Fruit fly (Drosophila melanogaster): ENCODE data around the gene CG13962.
A peak's percentile ranks its signal among the peaks of the same experiment; 100 is the strongest.

CG13962 gene

dm6 chr2L:19800703-19801102 lies 13.6 kb downstream of the CG13962 start:
- TF ChIP-seq Abd-B (GFP tag; optimal IDR thresholded peaks at IDR 0.05) (no peak), woc (GFP tag; optimal IDR thresholded peaks at IDR 0.05) (no peak), OdsH (GFP tag; optimal IDR thresholded peaks at IDR 0.05) (no peak), Rel (GFP tag; optimal IDR thresholded peaks at IDR 0.05) (no peak), Rel (tag; optimal IDR thresholded peaks at IDR 0.05) (no peak), GATAd (GFP tag; optimal IDR thresholded peaks at IDR 0.05) (no peak), Hr78 (GFP tag; optimal IDR thresholded peaks at IDR 0.05) (no peak), sv (GFP tag; optimal IDR thresholded peaks at IDR 0.05) (no peak), ey (GFP tag; optimal IDR thresholded peaks at IDR 0.05) (no peak), Mio (GFP tag; optimal IDR thresholded peaks at IDR 0.05) (no peak), foxo (GFP tag; optimal IDR thresholded peaks at IDR 0.05) (no peak), sage (GFP tag; optimal IDR thresholded peaks at IDR 0.05) (no peak), Vsx2 (GFP tag; optimal IDR thresholded peaks at IDR 0.05; ENCODE audit: partially characterized antibody) (no peak), dmrt93B (GFP tag; optimal IDR thresholded peaks at IDR 0.05) (no peak), Jra (GFP tag; optimal IDR thresholded peaks at IDR 0.05) (no peak)

- TF ChIP-seq Sp1 (GFP tag; optimal IDR thresholded peaks at IDR 0.05) (peak; percentile 5), foxo (GFP tag; optimal IDR thresholded peaks at IDR 0.05) (peak in 1 of 2 experiments; percentile 28), fru (GFP tag; optimal IDR thresholded peaks at IDR 0.05) (peak; percentile 21), Hr78 (GFP tag; optimal IDR thresholded peaks at IDR 0.05) (no peak), woc (GFP tag; optimal IDR thresholded peaks at IDR 0.05) (peak; percentile 22), HLH106 (tag; optimal IDR thresholded peaks at IDR 0.05) (peak; percentile 38), OdsH (GFP tag; optimal IDR thresholded peaks at IDR 0.05) (peak; percentile 23), psq (GFP tag; optimal IDR thresholded peaks at IDR 0.05) (no peak), h (GFP tag; optimal IDR thresholded peaks at IDR 0.05) (peak; percentile 23)
Observed at dm6 chr2L:19799940-19800339, 14.4 kb downstream of the CG13962 start.

DNA sequence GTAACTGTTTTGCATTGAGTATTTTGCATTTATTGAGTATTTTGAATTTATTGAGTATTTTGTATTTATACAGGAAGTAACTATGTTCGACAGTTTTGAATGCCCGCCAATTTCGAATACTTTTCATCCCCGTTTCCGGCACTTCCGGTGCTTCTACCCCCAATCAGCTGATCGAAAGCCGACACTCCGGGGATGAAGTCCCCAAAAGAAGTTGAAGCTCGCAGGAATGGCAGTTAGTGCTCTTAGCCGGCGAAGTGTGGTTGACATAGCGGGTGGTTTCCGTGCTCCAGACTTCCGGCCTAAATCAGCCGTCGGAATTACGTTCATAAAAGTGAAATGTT lies 18.3 kb downstream of the CG13962 start, which contains the start of gene sick:
Gene sick (plus strand): TSS at position 255 of the 341 bp plus-strand sequence.
- TF ChIP-seq Jra (GFP tag; optimal IDR thresholded peaks at IDR 0.05) (no peak), Sp1 (GFP tag; optimal IDR thresholded peaks at IDR 0.05) (no peak), usp (GFP tag; optimal IDR thresholded peaks at IDR 0.05) (no peak), Mio (GFP tag; optimal IDR thresholded peaks at IDR 0.05) (no peak), sv (GFP tag; optimal IDR thresholded peaks at IDR 0.05) (no peak), GATAd (GFP tag; optimal IDR thresholded peaks at IDR 0.05) (no peak), HLH106 (tag; optimal IDR thresholded peaks at IDR 0.05) (no peak), Vsx2 (GFP tag; optimal IDR thresholded peaks at IDR 0.05; ENCODE audit: partially characterized antibody) (no peak), CG32264 (GFP tag; optimal IDR thresholded peaks at IDR 0.05) (no peak), pan (optimal IDR thresholded peaks at IDR 0.05) (no peak), Hr78 (GFP tag; optimal IDR thresholded peaks at IDR 0.05) (no peak), Abd-B (GFP tag; optimal IDR thresholded peaks at IDR 0.05) (no peak), Hnf4 (GFP tag; optimal IDR thresholded peaks at IDR 0.05) (no peak), sage (GFP tag; optimal IDR thresholded peaks at IDR 0.05) (no peak), Dif (GFP tag; optimal IDR thresholded peaks at IDR 0.05; ENCODE audit: partially characterized antibody) (no peak), ey (GFP tag; optimal IDR thresholded peaks at IDR 0.05) (no peak), lola (GFP tag; optimal IDR thresholded peaks at IDR 0.05) (no peak), fru (GFP tag; optimal IDR thresholded peaks at IDR 0.05) (no peak), N (GFP tag; optimal IDR thresholded peaks at IDR 0.05) (no peak)

DNA sequence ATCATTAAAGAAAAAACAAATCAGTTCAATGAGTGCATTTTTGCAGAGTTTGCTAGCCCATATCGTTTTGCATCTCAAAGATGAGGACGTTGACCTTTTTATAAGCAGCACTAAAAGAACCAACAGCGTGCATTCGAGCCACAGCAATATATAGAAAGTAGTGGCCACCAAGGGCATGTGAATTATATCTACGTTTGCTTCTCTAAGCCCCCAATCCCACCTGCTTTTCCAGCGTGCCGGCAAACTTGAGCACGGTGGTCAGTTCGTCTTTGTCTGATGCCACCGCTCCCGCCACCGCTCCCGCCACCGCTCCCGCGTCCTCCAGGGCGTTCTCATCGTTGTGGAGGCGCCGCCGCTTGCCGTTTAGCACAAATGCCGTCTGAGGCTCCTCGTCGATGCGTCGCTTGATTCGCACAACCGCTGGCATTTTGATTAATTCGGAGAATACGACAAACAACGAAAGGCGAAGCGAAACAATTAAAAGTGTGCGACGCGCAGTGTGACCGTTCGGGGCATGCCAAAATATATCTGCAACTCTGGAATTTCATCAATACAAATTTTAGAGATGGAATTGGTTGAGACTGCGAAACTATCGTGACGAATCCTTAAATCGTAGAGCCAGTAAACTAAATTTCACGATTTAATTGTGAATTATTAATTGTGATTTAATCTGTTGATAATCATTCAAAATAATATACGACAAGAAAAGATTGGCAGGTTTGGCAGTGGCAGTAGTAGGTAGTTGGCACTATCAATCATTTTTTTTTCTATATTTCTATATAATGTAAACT lies 18.8 kb downstream of the CG13962 start:
- TF ChIP-seq lola (GFP tag; optimal IDR thresholded peaks at IDR 0.05) (no peak), tai (GFP tag; optimal IDR thresholded peaks at IDR 0.05) (peak; percentile 55), sage (GFP tag; optimal IDR thresholded peaks at IDR 0.05) (no peak), foxo (GFP tag; optimal IDR thresholded peaks at IDR 0.05) (peak in 1 of 2 experiments; percentile 60), Vsx2 (GFP tag; optimal IDR thresholded peaks at IDR 0.05; ENCODE audit: partially characterized antibody) (no peak), usp (GFP tag; optimal IDR thresholded peaks at IDR 0.05) (no peak), Jra (GFP tag; optimal IDR thresholded peaks at IDR 0.05) (peak; percentile 8), Hnf4 (GFP tag; optimal IDR thresholded peaks at IDR 0.05) (peak; percentile 64), woc (GFP tag; optimal IDR thresholded peaks at IDR 0.05) (peak; percentile 81), Abd-B (GFP tag; optimal IDR thresholded peaks at IDR 0.05) (no peak), Dfd (GFP tag; optimal IDR thresholded peaks at IDR 0.05) (no peak), CG9705 (GFP tag; optimal IDR thresholded peaks at IDR 0.05) (no peak), psq (GFP tag; optimal IDR thresholded peaks at IDR 0.05) (peak; percentile 23), jim (GFP tag; optimal IDR thresholded peaks at IDR 0.05) (no peak), CrebA (GFP tag; optimal IDR thresholded peaks at IDR 0.05; ENCODE audit: borderline replicate concordance) (no peak), br (GFP tag; optimal IDR thresholded peaks at IDR 0.05) (peak; percentile 28), Hr78 (GFP tag; optimal IDR thresholded peaks at IDR 0.05) (no peak), h (GFP tag; optimal IDR thresholded peaks at IDR 0.05) (peak; percentile 51), Myc (optimal IDR thresholded peaks at IDR 0.05) (no peak), HLH106 (tag; optimal IDR thresholded peaks at IDR 0.05) (peak; percentile 38), fru (GFP tag; optimal IDR thresholded peaks at IDR 0.05) (peak; percentile 44), dmrt93B (GFP tag; optimal IDR thresholded peaks at IDR 0.05) (peak; percentile 10), rgr (GFP tag; optimal IDR thresholded peaks at IDR 0.05) (peak; percentile 62), OdsH (GFP tag; optimal IDR thresholded peaks at IDR 0.05) (no peak), Hr83 (GFP tag; optimal IDR thresholded peaks at IDR 0.05; ENCODE audit: poor library complexity, severe bottlenecking) (peak; percentile 69), ey (GFP tag; optimal IDR thresholded peaks at IDR 0.05) (peak; percentile 40), Mio (GFP tag; optimal IDR thresholded peaks at IDR 0.05) (no peak), Dif (GFP tag; optimal IDR thresholded peaks at IDR 0.05; ENCODE audit: partially characterized antibody) (no peak), brk (GFP tag; optimal IDR thresholded peaks at IDR 0.05) (no peak), sv (GFP tag; optimal IDR thresholded peaks at IDR 0.05) (peak; percentile 30), Sp1 (GFP tag; optimal IDR thresholded peaks at IDR 0.05) (no peak), dsf (GFP tag; optimal IDR thresholded peaks at IDR 0.05; ENCODE audit: borderline replicate concordance) (peak; percentile 7)

Measured in whole organism, wandering third instar larva.